Worm (Caenorhabditis elegans) whole organism, young adult: Measurements from ENCODE around the gene F31F7.2.

Experiments used
- B0336.3 ChIP-seq: fragments of 200-800 bp; sonication (Bioruptor generic); IDR thresholded peaks from 2 replicates; pipeline ENCODE4 v1.3.6; 2022; ENCODE audit warnings: missing genetic modification characterization, missing compliant biosample characterization
- D2030.7 ChIP-seq: fragments of 200-800 bp; sonication (Bioruptor generic); IDR thresholded peaks from 2 replicates; pipeline ENCODE4 v1.3.6; 2022; ENCODE audit warnings: missing genetic modification reagents, missing genetic modification characterization, missing compliant biosample characterization
- F10E7.11 ChIP-seq: sonication (generic microtip); optimal IDR thresholded peaks from 2 replicates; lab custom pipeline; 2017; ENCODE audit warnings: mild to moderate bottlenecking, missing genetic modification characterization, moderate library complexity, missing compliant biosample characterization
- F37B4.10 ChIP-seq: fragments of 200-800 bp; sonication (Bioruptor generic); IDR thresholded peaks from 2 replicates; pipeline ENCODE4 v1.3.6; 2022; ENCODE audit warnings: missing genetic modification characterization, missing compliant biosample characterization
- F57A8.1 ChIP-seq: fragments of 200-800 bp; sonication (Bioruptor generic); optimal IDR thresholded peaks from 2 replicates; lab custom pipeline; 2018; ENCODE audit warnings: mild to moderate bottlenecking, missing genetic modification characterization, moderate library complexity, missing compliant biosample characterization
- Y53F4B.3 ChIP-seq: fragments of 200-800 bp; sonication (Bioruptor generic); IDR thresholded peaks from 2 replicates; pipeline ENCODE4 v1.3.6; 2022; ENCODE audit warnings: missing genetic modification reagents, missing genetic modification characterization, missing compliant biosample characterization
- Y56A3A.18 ChIP-seq: fragments of 200-800 bp; sonication (Bioruptor generic); IDR thresholded peaks from 2 replicates; pipeline ENCODE4 v1.3.6; 2022; ENCODE audit warnings: missing genetic modification reagents, missing genetic modification characterization, missing compliant biosample characterization
- Y67H2A.10 ChIP-seq: fragments of 200-800 bp; sonication (Bioruptor generic); conservative IDR thresholded peaks from 2 replicates; pipeline ENCODE4 v1.3.6; 2022; ENCODE audit warnings: missing genetic modification reagents, missing genetic modification characterization, missing compliant biosample characterization
- Y95B8A.8 ChIP-seq: fragments of 200-800 bp; sonication (Bioruptor generic); IDR thresholded peaks from 2 replicates; pipeline ENCODE4 v1.3.6; 2022; ENCODE audit warnings: missing genetic modification reagents, missing genetic modification characterization, missing compliant biosample characterization
- ZK185.1 ChIP-seq: sonication (generic microtip); optimal IDR thresholded peaks from 2 replicates; lab custom pipeline; 2016; ENCODE audit warnings: mild to moderate bottlenecking, missing genetic modification characterization, missing compliant biosample characterization; ENCODE audit not compliant: poor library complexity, severe bottlenecking
- aptf-2 ChIP-seq: fragments of 200-800 bp; sonication (Bioruptor generic); conservative IDR thresholded peaks from 2 replicates; pipeline ENCODE4 v1.3.6; 2022; ENCODE audit warnings: missing genetic modification reagents, missing genetic modification characterization, missing compliant biosample characterization
- aptf-3 ChIP-seq: fragments of 200-800 bp; sonication (Bioruptor generic); IDR thresholded peaks from 2 replicates; pipeline ENCODE4 v1.3.6; 2022; ENCODE audit warnings: missing genetic modification characterization, missing compliant biosample characterization
- atf-7 ChIP-seq: sonication (generic microtip); optimal IDR thresholded peaks from 2 replicates; lab custom pipeline; 2017; ENCODE audit warnings: mild to moderate bottlenecking, missing genetic modification characterization, missing compliant biosample characterization
- attf-3 ChIP-seq: fragments of 200-800 bp; sonication (Bioruptor generic); conservative IDR thresholded peaks from 2 replicates; pipeline ENCODE4 v1.3.6; 2022; ENCODE audit warnings: missing genetic modification reagents, missing genetic modification characterization, missing compliant biosample characterization
- attf-5 ChIP-seq: fragments of 200-800 bp; sonication (Bioruptor generic); optimal IDR thresholded peaks from 2 replicates; lab custom pipeline; 2018; ENCODE audit warnings: mild to moderate bottlenecking, missing genetic modification characterization, missing compliant biosample characterization
- bed-1 ChIP-seq: fragments of 200-800 bp; sonication (Bioruptor generic); IDR thresholded peaks from 2 replicates; pipeline ENCODE4 v1.3.6; 2022; ENCODE audit warnings: missing genetic modification reagents, missing genetic modification characterization, missing compliant biosample characterization
- ccch-3 ChIP-seq: fragments of 200-800 bp; sonication (Bioruptor generic); optimal IDR thresholded peaks from 2 replicates; lab custom pipeline; 2018; ENCODE audit warnings: mild to moderate bottlenecking, missing genetic modification characterization, missing compliant biosample characterization
- cebp-1 ChIP-seq, 2 experiments: fragments of 200-800 bp in 1 of 2; sonication (Bioruptor generic) in 1 of 2; sonication (generic microtip) in 1 of 2; IDR thresholded peaks in 1 of 2; optimal IDR thresholded peaks in 1 of 2; 2 replicates each; pipeline versions ENCODE4 v1.3.6 to Lab custom; 2017 to 2022; ENCODE audit warnings: missing compliant biosample characterization in 2 of 2, missing genetic modification characterization in 2 of 2, mild to moderate bottlenecking in 1 of 2, missing genetic modification reagents in 1 of 2, moderate library complexity in 1 of 2
- cebp-2 ChIP-seq: fragments of 200-800 bp; sonication (Bioruptor generic); IDR thresholded peaks from 2 replicates; pipeline ENCODE4 v1.3.6; 2022; ENCODE audit warnings: missing genetic modification characterization, missing compliant biosample characterization
- ceh-40 ChIP-seq: fragments of 200-800 bp; sonication (Bioruptor generic); IDR thresholded peaks from 2 replicates; pipeline ENCODE4 v1.3.6; 2022; ENCODE audit warnings: missing genetic modification characterization, missing compliant biosample characterization
- ceh-79 ChIP-seq: sonication (generic microtip); optimal IDR thresholded peaks from 2 replicates; lab custom pipeline; 2017; ENCODE audit warnings: mild to moderate bottlenecking, missing genetic modification characterization, missing compliant biosample characterization
- ceh-91 ChIP-seq: fragments of 200-800 bp; sonication (Bioruptor generic); IDR thresholded peaks from 2 replicates; pipeline ENCODE4 v1.3.6; 2022; ENCODE audit warnings: missing genetic modification reagents, missing genetic modification characterization, missing compliant biosample characterization
- die-1 ChIP-seq: sonication (generic microtip); optimal IDR thresholded peaks from 2 replicates; lab custom pipeline; 2016; ENCODE audit warnings: missing genotype, mild to moderate bottlenecking, missing genetic modification characterization, missing compliant biosample characterization
- dpl-1 ChIP-seq: fragments of 150-350 bp; optimal IDR thresholded peaks from 2 replicates; lab custom pipeline; 2014; ENCODE audit warnings: missing biosample characterization, missing genetic modification reagents, missing genetic modification characterization
- ets-4 ChIP-seq: fragments of 200-800 bp; sonication (Bioruptor generic); optimal IDR thresholded peaks from 2 replicates; lab custom pipeline; 2018; ENCODE audit warnings: mild to moderate bottlenecking, missing genetic modification characterization, missing compliant biosample characterization
- him-1 ChIP-seq: sonication (generic microtip); optimal IDR thresholded peaks from 2 replicates; lab custom pipeline; 2016; ENCODE audit warnings: missing genotype, missing genetic modification reagents, missing genetic modification characterization, missing compliant biosample characterization
- hlh-26 ChIP-seq: fragments of 200-800 bp; sonication (Bioruptor generic); conservative IDR thresholded peaks from 2 replicates; pipeline ENCODE4 v1.3.6; 2022; ENCODE audit warnings: missing genetic modification reagents, missing genetic modification characterization, missing compliant biosample characterization
- hrde-1 ChIP-seq: sonication (generic microtip); optimal IDR thresholded peaks from 2 replicates; lab custom pipeline; 2016; ENCODE audit warnings: missing genetic modification characterization, mild to moderate bottlenecking, missing compliant biosample characterization, moderate library complexity, missing genotype, missing genetic modification reagents, borderline replicate concordance
- lin-54 ChIP-seq: fragments of 200-800 bp; sonication (Bioruptor generic); optimal IDR thresholded peaks from 2 replicates; lab custom pipeline; 2018; ENCODE audit warnings: mild to moderate bottlenecking, missing genetic modification characterization, missing compliant biosample characterization
- madf-10 ChIP-seq: sonication (generic microtip); optimal IDR thresholded peaks from 2 replicates; lab custom pipeline; 2016; ENCODE audit warnings: mild to moderate bottlenecking, missing genetic modification characterization, missing compliant biosample characterization
- mel-28 ChIP-seq: sonication (generic microtip); optimal IDR thresholded peaks from 2 replicates; lab custom pipeline; 2016; ENCODE audit warnings: borderline replicate concordance, mild to moderate bottlenecking, missing genetic modification characterization, missing compliant biosample characterization
- mes-4 ChIP-seq: sonication (generic microtip); optimal IDR thresholded peaks from 2 replicates; lab custom pipeline; 2016; ENCODE audit warnings: missing genotype, missing genetic modification characterization, missing compliant biosample characterization
- mxl-1 ChIP-seq: sonication (generic microtip); optimal IDR thresholded peaks from 2 replicates; lab custom pipeline; 2016; ENCODE audit warnings: missing genetic modification characterization, missing compliant biosample characterization
- nfya-1 ChIP-seq: sonication (generic microtip); optimal IDR thresholded peaks from 2 replicates; lab custom pipeline; 2017; ENCODE audit warnings: antibody characterized with exemption, missing compliant biosample characterization, missing genetic modification characterization, borderline replicate concordance; ENCODE audit not compliant: insufficient read depth
- nfyb-1 ChIP-seq: fragments of 200-800 bp; sonication (Bioruptor generic); IDR thresholded peaks from 2 replicates; pipeline ENCODE4 v1.3.6; 2022; ENCODE audit warnings: missing genetic modification reagents, missing genetic modification characterization, missing compliant biosample characterization
- nhr-27 ChIP-seq: fragments of 200-800 bp; sonication (Bioruptor generic); optimal IDR thresholded peaks from 2 replicates; lab custom pipeline; 2018; ENCODE audit warnings: mild to moderate bottlenecking, missing genetic modification characterization, moderate library complexity, missing compliant biosample characterization
- nhr-80 ChIP-seq: sonication (generic microtip); optimal IDR thresholded peaks from 2 replicates; lab custom pipeline; 2016; ENCODE audit warnings: missing genetic modification characterization, missing compliant biosample characterization
- pbrm-1 ChIP-seq: fragments of 200-800 bp; sonication (Bioruptor generic); IDR thresholded peaks from 2 replicates; pipeline ENCODE4 v1.3.6; 2022; ENCODE audit warnings: missing genetic modification reagents, missing genetic modification characterization, missing compliant biosample characterization
- repo-1 ChIP-seq: sonication (generic microtip); optimal IDR thresholded peaks from 2 replicates; lab custom pipeline; 2017; ENCODE audit warnings: mild to moderate bottlenecking, missing genetic modification characterization, missing compliant biosample characterization
- rpc-1 ChIP-seq, 2 experiments: fragments of 150-350 bp in 1 of 2; sonication (generic microtip) in 1 of 2; optimal IDR thresholded peaks; 2 replicates each; lab custom pipeline; 2014 to 2018; ENCODE audit warnings: missing biosample characterization in 1 of 2, missing genetic modification characterization in 1 of 2, missing genetic modification reagents in 1 of 2, missing genotype in 1 of 2
- snpc-1.1 ChIP-seq: sonication (generic microtip); optimal IDR thresholded peaks from 2 replicates; lab custom pipeline; 2017; ENCODE audit warnings: missing genetic modification characterization, mild to moderate bottlenecking, missing compliant biosample characterization, antibody characterized with exemption, moderate library complexity, missing genotype, missing genetic modification reagents; ENCODE audit not compliant: insufficient read depth
- somi-1 ChIP-seq: fragments of 200-800 bp; sonication (Bioruptor generic); optimal IDR thresholded peaks from 2 replicates; lab custom pipeline; 2018; ENCODE audit warnings: mild to moderate bottlenecking, missing genetic modification characterization, missing compliant biosample characterization
- tbx-9 ChIP-seq: sonication (generic microtip); optimal IDR thresholded peaks from 2 replicates; lab custom pipeline; 2016; ENCODE audit warnings: borderline replicate concordance, missing genetic modification characterization, inconsistent platforms, missing compliant biosample characterization
- tlf-1 ChIP-seq: fragments of 200-800 bp; sonication (Bioruptor generic); optimal IDR thresholded peaks from 2 replicates; lab custom pipeline; 2018; ENCODE audit warnings: mild to moderate bottlenecking, missing genetic modification characterization, missing compliant biosample characterization
- unc-130 ChIP-seq: sonication (generic microtip); optimal IDR thresholded peaks from 2 replicates; lab custom pipeline; 2016; ENCODE audit warnings: missing genetic modification reagents, missing genetic modification characterization, missing compliant biosample characterization
- zfh-2 ChIP-seq: fragments of 200-800 bp; sonication (Bioruptor generic); conservative IDR thresholded peaks from 2 replicates; pipeline ENCODE4 v1.3.6; 2022; ENCODE audit warnings: missing genetic modification reagents, missing genetic modification characterization, missing compliant biosample characterization
- zim-3 ChIP-seq: sonication (generic microtip); optimal IDR thresholded peaks from 2 replicates; lab custom pipeline; 2017; ENCODE audit warnings: mild to moderate bottlenecking, missing genetic modification characterization, moderate library complexity, missing compliant biosample characterization
- ztf-26 ChIP-seq: sonication (generic microtip); optimal IDR thresholded peaks from 2 replicates; lab custom pipeline; 2017; ENCODE audit warnings: missing genetic modification characterization, missing compliant biosample characterization
- ztf-6 ChIP-seq: fragments of 200-800 bp; sonication (Bioruptor generic); IDR thresholded peaks from 2 replicates; pipeline ENCODE4 v1.3.6; 2022; ENCODE audit warnings: missing genetic modification reagents, missing genetic modification characterization, missing compliant biosample characterization

Gene F31F7.2

ce11 chrV:6276205-6276604 is 5.6 kb downstream of the F31F7.2 start, which contains the start of gene F31F7.1:
Gene F31F7.1, plus strand, starts transcription at chrV:6276439.
- no peak for TF ChIP-seq mel-28 (tag; lab: Kevin White, UChicago)
- no peak for TF ChIP-seq nfya-1
- TF ChIP-seq ccch-3: no peak
- no peak for TF ChIP-seq tbx-9 (tag; lab: Kevin White, UChicago)
- TF ChIP-seq ets-4: peak; percentile 17
- no peak for TF ChIP-seq mxl-1
- TF ChIP-seq mes-4: no peak
- peak; percentile 36 for TF ChIP-seq ZK185.1 (tag; lab: Kevin White, UChicago)
- no peak for TF ChIP-seq aptf-3
- no peak for TF ChIP-seq rpc-1 (optimal IDR thresholded peaks at IDR 0.05; lab: Kevin White, UChicago)
- TF ChIP-seq rpc-1 (tag; optimal IDR thresholded peaks at IDR 0.05; lab: Kevin White, UChicago): no peak
- TF ChIP-seq cebp-1 (GFP tag; IDR thresholded peaks at IDR 0.05; lab: Robert Waterston, UW): no peak
- peak; percentile 17 for TF ChIP-seq cebp-1 (tag; optimal IDR thresholded peaks at IDR 0.05; lab: Kevin White, UChicago)
- no peak for TF ChIP-seq cebp-2
- TF ChIP-seq tlf-1 (GFP tag; lab: Kevin White, UChicago): peak; percentile 5
- TF ChIP-seq attf-3: no peak
- TF ChIP-seq Y53F4B.3 (GFP tag; lab: Robert Waterston, UW): no peak
- TF ChIP-seq F37B4.10 (GFP tag; lab: Robert Waterston, UW): no peak
- TF ChIP-seq lin-54 (GFP tag; lab: Kevin White, UChicago): no peak
- TF ChIP-seq snpc-1.1 (tag; lab: Kevin White, UChicago): no peak
- peak; percentile 49 for TF ChIP-seq madf-10 (tag; lab: Kevin White, UChicago)
- no peak for TF ChIP-seq ceh-91
- no peak for TF ChIP-seq attf-5 (GFP tag; lab: Kevin White, UChicago)
- TF ChIP-seq F10E7.11: no peak
- no peak for TF ChIP-seq zim-3 (tag; lab: Kevin White, UChicago)
- TF ChIP-seq B0336.3 (GFP tag; lab: Robert Waterston, UW): no peak
- no peak for TF ChIP-seq somi-1
- TF ChIP-seq D2030.7: no peak
- no peak for TF ChIP-seq aptf-2 (GFP tag; lab: Robert Waterston, UW)
- 0 out of 2 replicates have a peak, but pooled peaks have one; percentile 6 for TF ChIP-seq pbrm-1 (GFP tag; lab: Robert Waterston, UW)
- TF ChIP-seq repo-1 (tag; lab: Kevin White, UChicago): no peak
- TF ChIP-seq hlh-26 (GFP tag; lab: Robert Waterston, UW): no peak
- TF ChIP-seq nhr-27 (tag; lab: Kevin White, UChicago): no peak
- TF ChIP-seq die-1 (tag; lab: Kevin White, UChicago): no peak
- TF ChIP-seq ztf-6 (GFP tag; lab: Robert Waterston, UW): no peak
- no peak for TF ChIP-seq dpl-1 (GFP tag; lab: Kevin White, UChicago)
- TF ChIP-seq unc-130: no peak
- TF ChIP-seq atf-7: peak; percentile 46
- TF ChIP-seq ceh-40 (GFP tag; lab: Robert Waterston, UW): no peak
- no peak for TF ChIP-seq hrde-1 (tag; lab: Kevin White, UChicago)
- TF ChIP-seq Y67H2A.10 (GFP tag; lab: Robert Waterston, UW): no peak
- no peak for TF ChIP-seq zfh-2 (GFP tag; lab: Robert Waterston, UW)
- TF ChIP-seq bed-1 (GFP tag; lab: Robert Waterston, UW): no peak
- TF ChIP-seq ztf-26 (tag; lab: Kevin White, UChicago): peak; percentile 19
- TF ChIP-seq Y95B8A.8: no peak
- TF ChIP-seq ceh-79 (tag; lab: Kevin White, UChicago): no peak
- TF ChIP-seq nhr-80: peak; percentile 98
- TF ChIP-seq F57A8.1 (GFP tag; lab: Kevin White, UChicago): no peak
- no peak for TF ChIP-seq him-1 (tag; lab: Kevin White, UChicago)
- no peak for TF ChIP-seq Y56A3A.18 (GFP tag; lab: Robert Waterston, UW)
- no peak for TF ChIP-seq nfyb-1
